Worm (Caenorhabditis elegans) whole organism, late embryonic: ENCODE results near the gene Y39A1A.9.
A peak's percentile ranks its signal among the peaks of the same experiment; 100 is the strongest.

Experiments used
- C08G9.2 ChIP-seq: sonication (generic microtip); optimal IDR thresholded peaks from 2 replicates; lab custom pipeline; 2016; ENCODE audit warnings: mild to moderate bottlenecking, missing genetic modification characterization, moderate library complexity, missing compliant biosample characterization
- C38D4.7 ChIP-seq: fragments of 200-800 bp; sonication (Bioruptor generic); optimal IDR thresholded peaks from 2 replicates; lab custom pipeline; 2018; ENCODE audit warnings: mild to moderate bottlenecking, missing genetic modification characterization, moderate library complexity, missing compliant biosample characterization
- K02D7.2 ChIP-seq: sonication (generic microtip); optimal IDR thresholded peaks from 2 replicates; lab custom pipeline; 2017; ENCODE audit warnings: mild to moderate bottlenecking, missing genetic modification characterization, missing compliant biosample characterization
- K09A11.1 ChIP-seq: sonication (generic microtip); optimal IDR thresholded peaks from 2 replicates; lab custom pipeline; 2017; ENCODE audit warnings: antibody characterized with exemption, mild to moderate bottlenecking, missing genetic modification characterization, missing compliant biosample characterization; ENCODE audit not compliant: insufficient read depth
- T23F11.4 ChIP-seq: fragments of 200-800 bp; sonication (Bioruptor generic); optimal IDR thresholded peaks from 2 replicates; lab custom pipeline; 2018; ENCODE audit warnings: mild to moderate bottlenecking, missing genetic modification characterization, missing compliant biosample characterization
- Y22D7AL.16 ChIP-seq: sonication (generic microtip); optimal IDR thresholded peaks from 2 replicates; lab custom pipeline; 2016; ENCODE audit warnings: missing genetic modification characterization, missing compliant biosample characterization
- ahr-1 ChIP-seq: sonication (generic microtip); optimal IDR thresholded peaks from 2 replicates; lab custom pipeline; 2016; ENCODE audit warnings: missing genetic modification characterization, missing compliant biosample characterization
- ceh-14 ChIP-seq: sonication (generic microtip); optimal IDR thresholded peaks from 2 replicates; lab custom pipeline; 2016; ENCODE audit warnings: missing genotype, missing genetic modification characterization, missing compliant biosample characterization
- ceh-2 ChIP-seq: sonication (generic microtip); optimal IDR thresholded peaks from 2 replicates; lab custom pipeline; 2016; ENCODE audit warnings: missing genotype, missing genetic modification characterization, missing compliant biosample characterization
- ceh-22 ChIP-seq: sonication (generic microtip); optimal IDR thresholded peaks from 2 replicates; lab custom pipeline; 2017; ENCODE audit warnings: missing biosample characterization, missing genetic modification characterization
- ceh-30 ChIP-seq: fragments of 150-350 bp; optimal IDR thresholded peaks from 2 replicates; lab custom pipeline; 2014; ENCODE audit warnings: missing biosample characterization, missing genetic modification characterization
- ceh-31 ChIP-seq: sonication (generic microtip); optimal IDR thresholded peaks from 2 replicates; lab custom pipeline; 2016; ENCODE audit warnings: missing genetic modification characterization, missing compliant biosample characterization
- ceh-34 ChIP-seq: sonication (generic microtip); optimal IDR thresholded peaks from 2 replicates; lab custom pipeline; 2016; ENCODE audit warnings: mild to moderate bottlenecking, missing genetic modification characterization, missing compliant biosample characterization
- ceh-45 ChIP-seq: fragments of 200-800 bp; sonication (Bioruptor generic); IDR thresholded peaks from 2 replicates; pipeline ENCODE4 v1.3.6; 2022; ENCODE audit warnings: missing genetic modification reagents, missing genetic modification characterization, missing compliant biosample characterization
- ceh-48 ChIP-seq: sonication (generic microtip); optimal IDR thresholded peaks from 2 replicates; lab custom pipeline; 2016; ENCODE audit warnings: missing genetic modification characterization, inconsistent platforms, missing compliant biosample characterization
- ceh-6 ChIP-seq: fragments of 200-800 bp; sonication (Bioruptor generic); optimal IDR thresholded peaks from 2 replicates; lab custom pipeline; 2018; ENCODE audit warnings: mild to moderate bottlenecking, missing genetic modification characterization, missing compliant biosample characterization
- ceh-9 ChIP-seq: sonication (generic microtip); optimal IDR thresholded peaks from 2 replicates; lab custom pipeline; 2016; ENCODE audit warnings: mild to moderate bottlenecking, missing genetic modification characterization, inconsistent platforms, missing compliant biosample characterization
- che-1 ChIP-seq: sonication (generic microtip); optimal IDR thresholded peaks from 2 replicates; lab custom pipeline; 2016; ENCODE audit warnings: mild to moderate bottlenecking, missing genetic modification characterization, missing compliant biosample characterization
- elt-2 ChIP-seq: sonication (generic microtip); optimal IDR thresholded peaks from 2 replicates; lab custom pipeline; 2016; ENCODE audit warnings: missing genetic modification reagents, missing genetic modification characterization, missing compliant biosample characterization
- ets-4 ChIP-seq: sonication (generic microtip); optimal IDR thresholded peaks from 2 replicates; lab custom pipeline; 2016; ENCODE audit warnings: missing genetic modification characterization, missing compliant biosample characterization
- eyg-1 ChIP-seq: sonication (generic microtip); optimal IDR thresholded peaks from 2 replicates; lab custom pipeline; 2016; ENCODE audit warnings: missing genotype, missing genetic modification characterization, missing compliant biosample characterization
- fax-1 ChIP-seq: sonication (generic microtip); optimal IDR thresholded peaks from 2 replicates; lab custom pipeline; 2016; ENCODE audit warnings: missing genotype, missing genetic modification characterization, missing compliant biosample characterization
- fkh-10 ChIP-seq: fragments of 150-350 bp; optimal IDR thresholded peaks from 2 replicates; lab custom pipeline; 2014; ENCODE audit warnings: missing biosample characterization, missing genetic modification reagents, missing genetic modification characterization
- fkh-6 ChIP-seq: sonication (generic microtip); optimal IDR thresholded peaks from 2 replicates; lab custom pipeline; 2016; ENCODE audit warnings: missing genetic modification characterization, missing compliant biosample characterization
- gmeb-2 ChIP-seq: sonication (generic microtip); optimal IDR thresholded peaks from 2 replicates; lab custom pipeline; 2016; ENCODE audit warnings: missing genetic modification characterization, inconsistent platforms, missing compliant biosample characterization
- hlh-13 ChIP-seq: fragments of 200-800 bp; sonication (Bioruptor generic); optimal IDR thresholded peaks from 2 replicates; lab custom pipeline; 2018; ENCODE audit warnings: mild to moderate bottlenecking, missing genetic modification characterization, missing compliant biosample characterization
- hlh-6 ChIP-seq: sonication (generic microtip); optimal IDR thresholded peaks from 2 replicates; lab custom pipeline; 2016; ENCODE audit warnings: missing genotype, missing genetic modification characterization, missing compliant biosample characterization
- lin-11 ChIP-seq: fragments of 200-800 bp; sonication (Bioruptor generic); optimal IDR thresholded peaks from 2 replicates; lab custom pipeline; 2018; ENCODE audit warnings: mild to moderate bottlenecking, missing genetic modification characterization, missing compliant biosample characterization
- madf-2 ChIP-seq: sonication (generic microtip); optimal IDR thresholded peaks from 2 replicates; lab custom pipeline; 2017; ENCODE audit warnings: missing genetic modification characterization, missing compliant biosample characterization
- mec-3 ChIP-seq: sonication (generic microtip); optimal IDR thresholded peaks from 2 replicates; lab custom pipeline; 2016; ENCODE audit warnings: borderline replicate concordance, missing genetic modification characterization, missing compliant biosample characterization
- nfya-1 ChIP-seq: sonication (generic microtip); optimal IDR thresholded peaks from 2 replicates; lab custom pipeline; 2017; ENCODE audit warnings: missing genetic modification characterization, mild to moderate bottlenecking, missing compliant biosample characterization, antibody characterized with exemption, moderate library complexity
- nhr-11 ChIP-seq: fragments of 150-350 bp; optimal IDR thresholded peaks from 2 replicates; lab custom pipeline; 2014; ENCODE audit warnings: missing biosample characterization, missing genetic modification characterization
- nhr-232 ChIP-seq: sonication (generic microtip); optimal IDR thresholded peaks from 2 replicates; lab custom pipeline; 2016; ENCODE audit warnings: missing genetic modification characterization, missing compliant biosample characterization
- npax-4 ChIP-seq: sonication (generic microtip); optimal IDR thresholded peaks from 2 replicates; lab custom pipeline; 2016; ENCODE audit warnings: missing genetic modification characterization, missing compliant biosample characterization
- odd-2 ChIP-seq: sonication (generic microtip); optimal IDR thresholded peaks from 2 replicates; lab custom pipeline; 2017; ENCODE audit warnings: antibody characterized with exemption, mild to moderate bottlenecking, missing genetic modification characterization, missing compliant biosample characterization
- pat-9 ChIP-seq: fragments of 200-800 bp; sonication (Bioruptor generic); optimal IDR thresholded peaks from 2 replicates; lab custom pipeline; 2018; ENCODE audit warnings: mild to moderate bottlenecking, missing genetic modification characterization, moderate library complexity, missing compliant biosample characterization
- pax-1 ChIP-seq: fragments of 150-350 bp; optimal IDR thresholded peaks from 2 replicates; lab custom pipeline; 2014; ENCODE audit warnings: missing biosample characterization, missing genetic modification characterization
- pha-2 ChIP-seq: sonication (generic microtip); optimal IDR thresholded peaks from 2 replicates; lab custom pipeline; 2017; ENCODE audit warnings: mild to moderate bottlenecking, missing genetic modification characterization, missing compliant biosample characterization
- pha-4 ChIP-seq: fragments of 150-350 bp; optimal IDR thresholded peaks from 2 replicates; lab custom pipeline; 2018; ENCODE audit warnings: missing biosample characterization, missing genetic modification reagents, missing genetic modification characterization
- pqm-1 ChIP-seq: sonication (generic microtip); optimal IDR thresholded peaks from 2 replicates; lab custom pipeline; 2016; ENCODE audit warnings: missing genetic modification characterization, missing compliant biosample characterization
- ref-2 ChIP-seq: sonication (generic microtip); optimal IDR thresholded peaks from 2 replicates; lab custom pipeline; 2016; ENCODE audit warnings: missing genetic modification characterization, missing compliant biosample characterization
- rnt-1 ChIP-seq: sonication (generic microtip); optimal IDR thresholded peaks from 2 replicates; lab custom pipeline; 2016; ENCODE audit warnings: missing genetic modification characterization, missing compliant biosample characterization
- sdc-2 ChIP-seq: sonication (generic microtip); optimal IDR thresholded peaks from 2 replicates; lab custom pipeline; 2016; ENCODE audit warnings: missing genotype, missing genetic modification characterization, missing compliant biosample characterization
- sox-2 ChIP-seq: fragments of 200-800 bp; sonication (Bioruptor generic); IDR thresholded peaks from 2 replicates; pipeline ENCODE4 v1.3.6; 2022; ENCODE audit warnings: missing genetic modification reagents, missing genetic modification characterization, missing compliant biosample characterization
- sox-4 ChIP-seq: sonication (generic microtip); optimal IDR thresholded peaks from 2 replicates; lab custom pipeline; 2017; ENCODE audit warnings: mild to moderate bottlenecking, missing genetic modification characterization, inconsistent platforms, missing compliant biosample characterization
- syd-9 ChIP-seq: sonication (generic microtip); optimal IDR thresholded peaks from 2 replicates; lab custom pipeline; 2016; ENCODE audit warnings: mild to moderate bottlenecking, missing genetic modification characterization, moderate library complexity, missing compliant biosample characterization
- tbx-2 ChIP-seq: sonication (generic microtip); optimal IDR thresholded peaks from 2 replicates; lab custom pipeline; 2016; ENCODE audit warnings: missing genetic modification characterization, missing compliant biosample characterization
- ttx-3 ChIP-seq: sonication (generic microtip); optimal IDR thresholded peaks from 2 replicates; lab custom pipeline; 2016; ENCODE audit warnings: missing genetic modification reagents, missing genetic modification characterization, missing compliant biosample characterization
- unc-42 ChIP-seq: sonication (generic microtip); optimal IDR thresholded peaks from 2 replicates; lab custom pipeline; 2016; ENCODE audit warnings: missing genotype, missing genetic modification characterization, missing compliant biosample characterization
- unc-86 ChIP-seq: sonication (generic microtip); optimal IDR thresholded peaks from 2 replicates; lab custom pipeline; 2016; ENCODE audit warnings: missing genetic modification characterization, missing compliant biosample characterization
- ztf-16 ChIP-seq: sonication (generic microtip); optimal IDR thresholded peaks from 2 replicates; lab custom pipeline; 2017; ENCODE audit warnings: missing genetic modification characterization, missing compliant biosample characterization

Y39A1A.9 gene

ce11 chrIII:10624564-10624963, 8.7 kb downstream of the Y39A1A.9 start (continued):
- no peak for TF ChIP-seq ceh-45 (GFP tag; lab: Robert Waterston, UW)
- no peak for TF ChIP-seq nhr-11
- peak; percentile 58 for TF ChIP-seq fax-1
- TF ChIP-seq ceh-30 (tag; lab: Kevin White, UChicago) = no peak
- TF ChIP-seq K02D7.2 = peak; percentile 48
- TF ChIP-seq ceh-2 (tag; lab: Kevin White, UChicago) = peak; percentile 36
- peak; percentile 31 for TF ChIP-seq eyg-1 (tag; lab: Kevin White, UChicago)
- peak; percentile 43 for TF ChIP-seq gmeb-2 (tag; lab: Kevin White, UChicago)
- no peak for TF ChIP-seq ets-4 (tag; lab: Kevin White, UChicago)
- TF ChIP-seq sdc-2 (tag; lab: Kevin White, UChicago) = peak; percentile 27
- TF ChIP-seq che-1 (tag; lab: Kevin White, UChicago) = peak; percentile 80
- peak; percentile 67 for TF ChIP-seq pha-2
- peak; percentile 70 for TF ChIP-seq lin-11
- TF ChIP-seq ceh-22 = no peak
- peak; percentile 66 for TF ChIP-seq C08G9.2
- TF ChIP-seq madf-2 (tag; lab: Kevin White, UChicago) = peak; percentile 63
- TF ChIP-seq K09A11.1 (tag; lab: Kevin White, UChicago) = no peak
- no peak for TF ChIP-seq fkh-10 (GFP tag; lab: Kevin White, UChicago)
- peak; percentile 51 for TF ChIP-seq tbx-2 (tag; lab: Kevin White, UChicago)
- TF ChIP-seq pha-4 (tag; lab: Kevin White, UChicago) = no peak
- TF ChIP-seq unc-42 (tag; lab: Kevin White, UChicago) = no peak
- peak; percentile 80 for TF ChIP-seq nhr-232 (tag; lab: Kevin White, UChicago)
- peak; percentile 76 for TF ChIP-seq elt-2 (tag; lab: Kevin White, UChicago)
- TF ChIP-seq ref-2 (tag; lab: Kevin White, UChicago) = peak; percentile 37
- peak; percentile 65 for TF ChIP-seq sox-4 (tag; lab: Kevin White, UChicago)
- TF ChIP-seq syd-9 = peak; percentile 48
- no peak for TF ChIP-seq pqm-1 (tag; lab: Kevin White, UChicago)
- TF ChIP-seq unc-86 (tag; lab: Kevin White, UChicago) = peak; percentile 70
- TF ChIP-seq npax-4 (tag; lab: Kevin White, UChicago) = peak; percentile 22
- peak; percentile 55 for TF ChIP-seq hlh-13 (GFP tag; lab: Kevin White, UChicago)
- TF ChIP-seq hlh-6 (tag; lab: Kevin White, UChicago) = peak; percentile 75
- peak; percentile 41 for TF ChIP-seq ceh-34 (tag; lab: Kevin White, UChicago)
- peak; percentile 66 for TF ChIP-seq ceh-48
- peak; percentile 76 for TF ChIP-seq ceh-6
- peak; percentile 56 for TF ChIP-seq ztf-16 (tag; lab: Kevin White, UChicago)
- TF ChIP-seq sox-2 (GFP tag; lab: Robert Waterston, UW) = peak; percentile 77

- TF ChIP-seq hlh-6 (tag; lab: Kevin White, UChicago) = no peak
- TF ChIP-seq nfya-1 (tag; lab: Kevin White, UChicago) = no peak
- no peak for TF ChIP-seq pat-9 (tag; lab: Kevin White, UChicago)
- no peak for TF ChIP-seq ceh-6
- peak; percentile 12 for TF ChIP-seq ceh-14 (tag; lab: Kevin White, UChicago)
- no peak for TF ChIP-seq sox-2 (GFP tag; lab: Robert Waterston, UW)
- TF ChIP-seq ttx-3 (tag; lab: Kevin White, UChicago) = no peak
- peak; percentile 87 for TF ChIP-seq C08G9.2
- peak; percentile 3 for TF ChIP-seq rnt-1 (tag; lab: Kevin White, UChicago)
- no peak for TF ChIP-seq pqm-1 (tag; lab: Kevin White, UChicago)
- TF ChIP-seq T23F11.4 (GFP tag; lab: Kevin White, UChicago) = no peak
- no peak for TF ChIP-seq C38D4.7 (GFP tag; lab: Kevin White, UChicago)
- no peak for TF ChIP-seq unc-86 (tag; lab: Kevin White, UChicago)
- no peak for TF ChIP-seq K02D7.2
- no peak for TF ChIP-seq odd-2 (tag; lab: Kevin White, UChicago)
- no peak for TF ChIP-seq che-1 (tag; lab: Kevin White, UChicago)
- no peak for TF ChIP-seq pax-1 (tag; lab: Kevin White, UChicago)
- peak; percentile 50 for TF ChIP-seq fkh-6 (tag; lab: Kevin White, UChicago)
- TF ChIP-seq ceh-2 (tag; lab: Kevin White, UChicago) = peak; percentile 80
- no peak for TF ChIP-seq nhr-232 (tag; lab: Kevin White, UChicago)
- no peak for TF ChIP-seq ceh-9 (tag; lab: Kevin White, UChicago)
- TF ChIP-seq ets-4 (tag; lab: Kevin White, UChicago) = peak; percentile 82
- TF ChIP-seq mec-3 (tag; lab: Kevin White, UChicago) = peak; percentile 60
- TF ChIP-seq eyg-1 (tag; lab: Kevin White, UChicago) = no peak
- no peak for TF ChIP-seq Y22D7AL.16 (tag; lab: Kevin White, UChicago)
- TF ChIP-seq ceh-31 (tag; lab: Kevin White, UChicago) = peak; percentile 83
- TF ChIP-seq ahr-1 (tag; lab: Kevin White, UChicago) = no peak
- TF ChIP-seq ceh-30 (tag; lab: Kevin White, UChicago) = no peak
- no peak for TF ChIP-seq K09A11.1 (tag; lab: Kevin White, UChicago)
These were observed 12.1 kb downstream of the Y39A1A.9 start, which contains the start of the genes lron-10 and hpr-9 for ce11 chrIII:10621208-10621607. lron-10 (minus strand) TSS chrIII:10621369. hpr-9 (plus strand) TSS chrIII:10621551.
